Worm (Caenorhabditis elegans) whole organism, young adult: ENCODE data around the gene nhr-269.

Experiments
- B0019.2 ChIP-seq: fragments of 200-800 bp; sonication (Bioruptor generic); conservative IDR thresholded peaks from 2 replicates; pipeline ENCODE4 v1.3.6; 2022; ENCODE audit warnings: missing genetic modification reagents, missing genetic modification characterization, missing compliant biosample characterization
- B0261.1 ChIP-seq: sonication (generic microtip); optimal IDR thresholded peaks from 2 replicates; lab custom pipeline; 2016; ENCODE audit warnings: mild to moderate bottlenecking, missing genetic modification characterization, moderate library complexity, missing compliant biosample characterization
- C17E4.6 ChIP-seq: fragments of 200-800 bp; sonication (Bioruptor generic); IDR thresholded peaks from 2 replicates; pipeline ENCODE4 v1.3.6; 2022; ENCODE audit warnings: missing genetic modification reagents, missing genetic modification characterization, missing compliant biosample characterization
- F22D6.2 ChIP-seq: sonication (generic microtip); optimal IDR thresholded peaks from 2 replicates; lab custom pipeline; 2016; ENCODE audit warnings: mild to moderate bottlenecking, missing genetic modification characterization, missing compliant biosample characterization
- F57C9.4 ChIP-seq: sonication (generic microtip); optimal IDR thresholded peaks from 2 replicates; lab custom pipeline; 2017; ENCODE audit warnings: mild to moderate bottlenecking, missing genetic modification characterization, missing compliant biosample characterization
- T26A5.8 ChIP-seq: sonication (generic microtip); optimal IDR thresholded peaks from 2 replicates; lab custom pipeline; 2016; ENCODE audit warnings: missing genetic modification characterization, missing compliant biosample characterization
- Y67H2A.10 ChIP-seq: fragments of 200-800 bp; sonication (Bioruptor generic); conservative IDR thresholded peaks from 2 replicates; pipeline ENCODE4 v1.3.6; 2022; ENCODE audit warnings: missing genetic modification reagents, missing genetic modification characterization, missing compliant biosample characterization
- ZK185.1 ChIP-seq: sonication (generic microtip); optimal IDR thresholded peaks from 2 replicates; lab custom pipeline; 2016; ENCODE audit warnings: mild to moderate bottlenecking, missing genetic modification characterization, missing compliant biosample characterization; ENCODE audit not compliant: poor library complexity, severe bottlenecking
- akir-1 ChIP-seq: fragments of 200-800 bp; sonication (Bioruptor generic); optimal IDR thresholded peaks from 2 replicates; lab custom pipeline; 2018; ENCODE audit warnings: mild to moderate bottlenecking, missing genetic modification characterization, moderate library complexity, missing compliant biosample characterization
- athp-1 ChIP-seq: sonication (generic microtip); optimal IDR thresholded peaks from 2 replicates; lab custom pipeline; 2017; ENCODE audit warnings: mild to moderate bottlenecking, missing genetic modification characterization, missing compliant biosample characterization
- attf-3 ChIP-seq: fragments of 200-800 bp; sonication (Bioruptor generic); conservative IDR thresholded peaks from 2 replicates; pipeline ENCODE4 v1.3.6; 2022; ENCODE audit warnings: missing genetic modification reagents, missing genetic modification characterization, missing compliant biosample characterization
- attf-5 ChIP-seq: fragments of 200-800 bp; sonication (Bioruptor generic); optimal IDR thresholded peaks from 2 replicates; lab custom pipeline; 2018; ENCODE audit warnings: mild to moderate bottlenecking, missing genetic modification characterization, missing compliant biosample characterization
- attf-6 ChIP-seq: fragments of 200-800 bp; sonication (Bioruptor generic); IDR thresholded peaks from 2 replicates; pipeline ENCODE4 v1.3.6; 2022; ENCODE audit warnings: missing genetic modification reagents, missing genetic modification characterization, missing compliant biosample characterization
- bed-1 ChIP-seq: fragments of 200-800 bp; sonication (Bioruptor generic); IDR thresholded peaks from 2 replicates; pipeline ENCODE4 v1.3.6; 2022; ENCODE audit warnings: missing genetic modification reagents, missing genetic modification characterization, missing compliant biosample characterization
- bed-2 ChIP-seq: fragments of 200-800 bp; sonication (Bioruptor generic); IDR thresholded peaks from 2 replicates; pipeline ENCODE4 v1.3.6; 2022; ENCODE audit warnings: missing genetic modification reagents, missing genetic modification characterization, missing compliant biosample characterization
- ccch-3 ChIP-seq: fragments of 200-800 bp; sonication (Bioruptor generic); optimal IDR thresholded peaks from 2 replicates; lab custom pipeline; 2018; ENCODE audit warnings: mild to moderate bottlenecking, missing genetic modification characterization, missing compliant biosample characterization
- cebp-1 ChIP-seq, 2 experiments: fragments of 200-800 bp in 1 of 2; sonication (Bioruptor generic) in 1 of 2; sonication (generic microtip) in 1 of 2; IDR thresholded peaks in 1 of 2; optimal IDR thresholded peaks in 1 of 2; 2 replicates each; pipeline versions ENCODE4 v1.3.6 to Lab custom; 2017 to 2022; ENCODE audit warnings: missing compliant biosample characterization in 2 of 2, missing genetic modification characterization in 2 of 2, mild to moderate bottlenecking in 1 of 2, missing genetic modification reagents in 1 of 2, moderate library complexity in 1 of 2
- cebp-2 ChIP-seq: fragments of 200-800 bp; sonication (Bioruptor generic); IDR thresholded peaks from 2 replicates; pipeline ENCODE4 v1.3.6; 2022; ENCODE audit warnings: missing genetic modification characterization, missing compliant biosample characterization
- ceh-79 ChIP-seq: sonication (generic microtip); optimal IDR thresholded peaks from 2 replicates; lab custom pipeline; 2017; ENCODE audit warnings: mild to moderate bottlenecking, missing genetic modification characterization, missing compliant biosample characterization
- ceh-91 ChIP-seq: fragments of 200-800 bp; sonication (Bioruptor generic); IDR thresholded peaks from 2 replicates; pipeline ENCODE4 v1.3.6; 2022; ENCODE audit warnings: missing genetic modification reagents, missing genetic modification characterization, missing compliant biosample characterization
- dpff-1 ChIP-seq: sonication (generic microtip); optimal IDR thresholded peaks from 2 replicates; lab custom pipeline; 2017; ENCODE audit warnings: mild to moderate bottlenecking, missing genetic modification characterization, missing compliant biosample characterization
- dpl-1 ChIP-seq: fragments of 150-350 bp; optimal IDR thresholded peaks from 2 replicates; lab custom pipeline; 2014; ENCODE audit warnings: missing biosample characterization, missing genetic modification reagents, missing genetic modification characterization
- ekl-4 ChIP-seq: fragments of 200-800 bp; sonication (Bioruptor generic); IDR thresholded peaks from 2 replicates; pipeline ENCODE4 v1.3.6; 2022; ENCODE audit warnings: missing genetic modification reagents, missing genetic modification characterization, missing compliant biosample characterization
- ets-4 ChIP-seq: fragments of 200-800 bp; sonication (Bioruptor generic); optimal IDR thresholded peaks from 2 replicates; lab custom pipeline; 2018; ENCODE audit warnings: mild to moderate bottlenecking, missing genetic modification characterization, missing compliant biosample characterization
- hlh-12 ChIP-seq: sonication (generic microtip); optimal IDR thresholded peaks from 2 replicates; lab custom pipeline; 2016; ENCODE audit warnings: missing genetic modification characterization, missing compliant biosample characterization
- hmg-20 ChIP-seq: fragments of 200-800 bp; sonication (Bioruptor generic); IDR thresholded peaks from 2 replicates; pipeline ENCODE4 v1.3.6; 2022; ENCODE audit warnings: missing genetic modification reagents, missing genetic modification characterization, missing compliant biosample characterization
- hsf-1 ChIP-seq: fragments of 200-800 bp; sonication (Bioruptor generic); IDR thresholded peaks from 2 replicates; pipeline ENCODE4 v1.3.6; 2022; ENCODE audit warnings: missing genetic modification reagents, missing genetic modification characterization, missing compliant biosample characterization
- let-526 ChIP-seq: fragments of 200-800 bp; sonication (Bioruptor generic); IDR thresholded peaks from 2 replicates; pipeline ENCODE4 v1.3.6; 2022; ENCODE audit warnings: missing genetic modification reagents, missing genetic modification characterization, missing compliant biosample characterization
- let-607 ChIP-seq, 2 experiments: fragments of 200-800 bp in 1 of 2; sonication (Bioruptor generic) in 1 of 2; sonication (generic microtip) in 1 of 2; optimal IDR thresholded peaks; 2 replicates each; lab custom pipeline; 2016 to 2018; ENCODE audit warnings: mild to moderate bottlenecking in 2 of 2, missing compliant biosample characterization in 2 of 2, missing genetic modification characterization in 2 of 2, moderate library complexity in 2 of 2, missing genotype in 1 of 2
- madf-6 ChIP-seq: fragments of 200-800 bp; sonication (Bioruptor generic); IDR thresholded peaks from 2 replicates; pipeline ENCODE4 v1.3.6; 2022; ENCODE audit warnings: missing genetic modification reagents, missing genetic modification characterization, missing compliant biosample characterization
- madf-8 ChIP-seq: fragments of 200-800 bp; sonication (Bioruptor generic); conservative IDR thresholded peaks from 2 replicates; pipeline ENCODE4 v1.3.6; 2022; ENCODE audit warnings: missing genetic modification reagents, missing genetic modification characterization, missing compliant biosample characterization
- mxl-1 ChIP-seq: sonication (generic microtip); optimal IDR thresholded peaks from 2 replicates; lab custom pipeline; 2016; ENCODE audit warnings: missing genetic modification characterization, missing compliant biosample characterization
- nfya-1 ChIP-seq: sonication (generic microtip); optimal IDR thresholded peaks from 2 replicates; lab custom pipeline; 2017; ENCODE audit warnings: antibody characterized with exemption, missing compliant biosample characterization, missing genetic modification characterization, borderline replicate concordance; ENCODE audit not compliant: insufficient read depth
- nhr-120 ChIP-seq: fragments of 200-800 bp; sonication (Bioruptor generic); IDR thresholded peaks from 2 replicates; pipeline ENCODE4 v1.3.6; 2022; ENCODE audit warnings: missing genetic modification characterization, missing compliant biosample characterization
- nhr-179 ChIP-seq: sonication (generic microtip); optimal IDR thresholded peaks from 2 replicates; lab custom pipeline; 2016; ENCODE audit warnings: mild to moderate bottlenecking, missing genetic modification characterization, missing compliant biosample characterization
- nhr-27 ChIP-seq: fragments of 200-800 bp; sonication (Bioruptor generic); optimal IDR thresholded peaks from 2 replicates; lab custom pipeline; 2018; ENCODE audit warnings: mild to moderate bottlenecking, missing genetic modification characterization, moderate library complexity, missing compliant biosample characterization
- nhr-80 ChIP-seq: sonication (generic microtip); optimal IDR thresholded peaks from 2 replicates; lab custom pipeline; 2016; ENCODE audit warnings: missing genetic modification characterization, missing compliant biosample characterization
- nhr-90 ChIP-seq: sonication (generic microtip); optimal IDR thresholded peaks from 2 replicates; lab custom pipeline; 2016; ENCODE audit warnings: missing genotype, mild to moderate bottlenecking, missing genetic modification characterization, missing compliant biosample characterization
- pbrm-1 ChIP-seq: fragments of 200-800 bp; sonication (Bioruptor generic); IDR thresholded peaks from 2 replicates; pipeline ENCODE4 v1.3.6; 2022; ENCODE audit warnings: missing genetic modification reagents, missing genetic modification characterization, missing compliant biosample characterization
- pha-4 ChIP-seq: fragments of 150-350 bp; sonication (generic microtip); optimal IDR thresholded peaks from 2 replicates; lab custom pipeline; 2014; ENCODE audit warnings: missing biosample characterization, missing genetic modification reagents, missing genetic modification characterization
- rec-8 ChIP-seq, 2 experiments: sonication (generic microtip); optimal IDR thresholded peaks; 2 replicates each; lab custom pipeline; 2016; ENCODE audit warnings: mild to moderate bottlenecking in 2 of 2, missing genetic modification characterization in 2 of 2, missing genetic modification reagents in 2 of 2, missing genotype in 2 of 2, missing biosample characterization in 1 of 2, missing compliant biosample characterization in 1 of 2, moderate library complexity in 1 of 2
- repo-1 ChIP-seq: sonication (generic microtip); optimal IDR thresholded peaks from 2 replicates; lab custom pipeline; 2017; ENCODE audit warnings: mild to moderate bottlenecking, missing genetic modification characterization, missing compliant biosample characterization
- rpc-1 ChIP-seq, 2 experiments: fragments of 150-350 bp in 1 of 2; sonication (generic microtip) in 1 of 2; optimal IDR thresholded peaks; 2 replicates each; lab custom pipeline; 2014 to 2018; ENCODE audit warnings: missing biosample characterization in 1 of 2, missing genetic modification characterization in 1 of 2, missing genetic modification reagents in 1 of 2, missing genotype in 1 of 2
- sea-2 ChIP-seq: fragments of 200-800 bp; sonication (Bioruptor generic); IDR thresholded peaks from 2 replicates; pipeline ENCODE4 v1.3.6; 2022; ENCODE audit warnings: missing genetic modification characterization, missing compliant biosample characterization
- somi-1 ChIP-seq: fragments of 200-800 bp; sonication (Bioruptor generic); optimal IDR thresholded peaks from 2 replicates; lab custom pipeline; 2018; ENCODE audit warnings: mild to moderate bottlenecking, missing genetic modification characterization, missing compliant biosample characterization
- ztf-18 ChIP-seq: sonication (generic microtip); optimal IDR thresholded peaks from 2 replicates; lab custom pipeline; 2016; ENCODE audit warnings: missing genotype, mild to moderate bottlenecking, missing genetic modification characterization, missing compliant biosample characterization
- ztf-22 ChIP-seq: fragments of 200-800 bp; sonication (Bioruptor generic); optimal IDR thresholded peaks from 2 replicates; lab custom pipeline; 2018; ENCODE audit warnings: mild to moderate bottlenecking, missing genetic modification characterization, moderate library complexity, missing compliant biosample characterization
- ztf-26 ChIP-seq: sonication (generic microtip); optimal IDR thresholded peaks from 2 replicates; lab custom pipeline; 2017; ENCODE audit warnings: missing genetic modification characterization, missing compliant biosample characterization
- ztf-6 ChIP-seq: fragments of 200-800 bp; sonication (Bioruptor generic); IDR thresholded peaks from 2 replicates; pipeline ENCODE4 v1.3.6; 2022; ENCODE audit warnings: missing genetic modification reagents, missing genetic modification characterization, missing compliant biosample characterization

nhr-269 gene

ce11 chrV:15395347-15395746 lies 25.7 kb upstream of the nhr-269 start, which contains the start of gene cyb-3 (continued):
- TF ChIP-seq T26A5.8 (tag; lab: Kevin White, UChicago) (no peak), hlh-12 (no peak), ceh-79 (tag; lab: Kevin White, UChicago) (no peak), bed-2 (GFP tag; lab: Robert Waterston, UW) (no peak), attf-5 (GFP tag; lab: Kevin White, UChicago) (no peak), nhr-120 (GFP tag; lab: Robert Waterston, UW) (no peak), pbrm-1 (GFP tag; lab: Robert Waterston, UW) (peak; percentile 28; the same call in 1 of the 2 replicates), rec-8 (tag; optimal IDR thresholded peaks at IDR 0.05; lab: Kevin White, UChicago) (no peak), ets-4 (GFP tag; lab: Kevin White, UChicago) (no peak), sea-2 (GFP tag; lab: Robert Waterston, UW) (no peak), B0261.1 (peak; percentile 18), nhr-179 (tag; lab: Kevin White, UChicago) (no peak), ztf-6 (no peak), C17E4.6 (GFP tag; lab: Robert Waterston, UW) (no peak), ZK185.1 (tag; lab: Kevin White, UChicago) (no peak), ztf-18 (tag; lab: Kevin White, UChicago) (peak; percentile 20), nhr-80 (tag; lab: Kevin White, UChicago) (no peak), rpc-1 (optimal IDR thresholded peaks at IDR 0.05; lab: Kevin White, UChicago) (no peak), rpc-1 (tag; optimal IDR thresholded peaks at IDR 0.05; lab: Kevin White, UChicago) (no peak), let-526 (no peak), nhr-27 (no peak), cebp-1 (GFP tag; IDR thresholded peaks at IDR 0.05; lab: Robert Waterston, UW) (no peak), cebp-1 (tag; optimal IDR thresholded peaks at IDR 0.05; lab: Kevin White, UChicago) (no peak), hmg-20 (GFP tag; lab: Robert Waterston, UW) (no peak), somi-1 (GFP tag; lab: Kevin White, UChicago) (no peak), cebp-2 (GFP tag; lab: Robert Waterston, UW) (no peak), madf-6 (peak; percentile 95), B0019.2 (GFP tag; lab: Robert Waterston, UW) (peak; percentile 80), dpff-1 (tag; lab: Kevin White, UChicago) (no peak), Y67H2A.10 (GFP tag; lab: Robert Waterston, UW) (no peak), nfya-1 (no peak), ccch-3 (no peak), hsf-1 (GFP tag; lab: Robert Waterston, UW) (peak; percentile 86), dpl-1 (GFP tag; lab: Kevin White, UChicago) (peak; percentile 85), ceh-91 (GFP tag; lab: Robert Waterston, UW) (peak; percentile 91), ztf-26 (no peak), attf-3 (no peak), mxl-1 (tag; lab: Kevin White, UChicago) (no peak), F22D6.2 (tag; lab: Kevin White, UChicago) (no peak), bed-1 (GFP tag; lab: Robert Waterston, UW) (no peak), F57C9.4 (no peak), madf-8 (GFP tag; lab: Robert Waterston, UW) (peak; percentile 92), ekl-4 (no peak), repo-1 (tag; lab: Kevin White, UChicago) (no peak), pha-4 (tag; lab: Kevin White, UChicago) (no peak), athp-1 (peak; percentile 7), nhr-90 (no peak), ztf-22 (GFP tag; lab: Kevin White, UChicago) (no peak), let-607 (tag; optimal IDR thresholded peaks at IDR 0.05; lab: Kevin White, UChicago) (no peak), attf-6 (no peak), akir-1 (no peak)
